Worm (Caenorhabditis elegans) whole organism, L1 larva: Measurements from ENCODE around the gene F17C11.2.

Source experiments
- C04F5.9 ChIP-seq: sonication (generic microtip); optimal IDR thresholded peaks from 2 replicates; lab custom pipeline; 2016; ENCODE audit warnings: missing genetic modification characterization, missing compliant biosample characterization
- C34B4.2 ChIP-seq: sonication (generic microtip); optimal IDR thresholded peaks from 2 replicates; lab custom pipeline; 2017; ENCODE audit warnings: mild to moderate bottlenecking, missing genetic modification characterization, missing compliant biosample characterization
- Y116A8C.19 ChIP-seq: sonication (generic microtip); optimal IDR thresholded peaks from 2 replicates; lab custom pipeline; 2016; ENCODE audit warnings: missing compliant biosample characterization, missing genetic modification characterization, borderline replicate concordance
- alr-1 ChIP-seq: fragments of 200-800 bp; sonication (Bioruptor generic); optimal IDR thresholded peaks from 2 replicates; lab custom pipeline; 2018; ENCODE audit warnings: borderline replicate concordance, mild to moderate bottlenecking, missing genetic modification characterization, missing compliant biosample characterization
- blmp-1 ChIP-seq: fragments of 150-350 bp; optimal IDR thresholded peaks from 2 replicates; lab custom pipeline; 2014; ENCODE audit warnings: missing biosample characterization, missing genetic modification characterization
- ceh-8 ChIP-seq: fragments of 200-800 bp; sonication (Bioruptor generic); optimal IDR thresholded peaks from 2 replicates; lab custom pipeline; 2018; ENCODE audit warnings: mild to moderate bottlenecking, missing genetic modification characterization, moderate library complexity, missing compliant biosample characterization
- ceh-82 ChIP-seq, 3 experiments: fragments of 150-350 bp in 1 of 3; sonication (generic microtip) in 2 of 3; optimal IDR thresholded peaks; 2 replicates each; lab custom pipeline; 2014 to 2017; ENCODE audit warnings: missing biosample characterization in 3 of 3, missing genetic modification characterization in 3 of 3
- ceh-88 ChIP-seq: fragments of 200-800 bp; sonication (Bioruptor generic); IDR thresholded peaks from 2 replicates; pipeline ENCODE4 v1.3.6; 2022; ENCODE audit warnings: missing genetic modification characterization, missing compliant biosample characterization
- ces-1 ChIP-seq: fragments of 150-350 bp; optimal IDR thresholded peaks from 2 replicates; lab custom pipeline; 2014; ENCODE audit warnings: missing biosample characterization, missing genetic modification reagents, missing genetic modification characterization
- dpl-1 ChIP-seq, 3 experiments: fragments of 150-350 bp in 2 of 3; sonication (generic microtip) in 1 of 3; optimal IDR thresholded peaks; 2 replicates each; lab custom pipeline; 2014 to 2017; ENCODE audit warnings: missing biosample characterization in 3 of 3, missing genetic modification characterization in 3 of 3, missing genetic modification reagents in 3 of 3
- dsc-1 ChIP-seq: sonication (generic microtip); optimal IDR thresholded peaks from 2 replicates; lab custom pipeline; 2016; ENCODE audit warnings: mild to moderate bottlenecking, missing genetic modification characterization, missing compliant biosample characterization
- egl-13 ChIP-seq: sonication (generic microtip); optimal IDR thresholded peaks from 2 replicates; lab custom pipeline; 2016; ENCODE audit warnings: missing genotype, missing genetic modification reagents, missing genetic modification characterization, missing compliant biosample characterization
- egl-27 ChIP-seq, 2 experiments: fragments of 150-350 bp in 1 of 2; sonication (generic microtip); optimal IDR thresholded peaks; 3 replicates each; lab custom pipeline; 2017 to 2018; ENCODE audit warnings: missing biosample characterization in 2 of 2, missing genetic modification characterization in 2 of 2, missing genetic modification reagents in 2 of 2
- elt-2 ChIP-seq: sonication (generic microtip); optimal IDR thresholded peaks from 2 replicates; lab custom pipeline; 2016; ENCODE audit warnings: missing genetic modification characterization, mild to moderate bottlenecking, inconsistent platforms, missing compliant biosample characterization, missing genetic modification reagents
- ets-5 ChIP-seq: fragments of 200-800 bp; sonication (Bioruptor generic); IDR thresholded peaks from 2 replicates; pipeline ENCODE4 v1.3.6; 2022; ENCODE audit warnings: missing genetic modification characterization, missing compliant biosample characterization
- fkh-10 ChIP-seq: sonication (generic microtip); optimal IDR thresholded peaks from 2 replicates; lab custom pipeline; 2017; ENCODE audit warnings: missing biosample characterization, missing genetic modification reagents, missing genetic modification characterization
- fos-1 ChIP-seq: fragments of 150-350 bp; optimal IDR thresholded peaks from 2 replicates; lab custom pipeline; 2014; ENCODE audit warnings: missing biosample characterization, missing genetic modification characterization
- grh-1 ChIP-seq: fragments of 200-800 bp; sonication (Bioruptor generic); IDR thresholded peaks from 2 replicates; pipeline ENCODE4 v1.3.6; 2022; ENCODE audit warnings: missing genetic modification reagents, missing genetic modification characterization, missing compliant biosample characterization
- hlh-17 ChIP-seq: fragments of 200-800 bp; sonication (Bioruptor generic); optimal IDR thresholded peaks from 2 replicates; lab custom pipeline; 2018; ENCODE audit warnings: missing genetic modification characterization, mild to moderate bottlenecking, missing compliant biosample characterization, moderate library complexity, borderline replicate concordance
- hlh-4 ChIP-seq: sonication (generic microtip); optimal IDR thresholded peaks from 2 replicates; lab custom pipeline; 2016; ENCODE audit warnings: mild to moderate bottlenecking, missing genetic modification characterization, missing compliant biosample characterization
- irx-1 ChIP-seq: sonication (generic microtip); optimal IDR thresholded peaks from 2 replicates; lab custom pipeline; 2016; ENCODE audit warnings: missing genetic modification characterization, missing compliant biosample characterization
- isw-1 ChIP-seq: fragments of 200-800 bp; sonication (Bioruptor generic); IDR thresholded peaks from 2 replicates; pipeline ENCODE4 v1.3.6; 2022; ENCODE audit warnings: missing genetic modification characterization, missing compliant biosample characterization
- lin-13 ChIP-seq: fragments of 150-350 bp; optimal IDR thresholded peaks from 2 replicates; lab custom pipeline; 2014; ENCODE audit warnings: missing biosample characterization, missing genetic modification reagents, missing genetic modification characterization
- lin-14 ChIP-seq: fragments of 200-800 bp; sonication (Bioruptor generic); optimal IDR thresholded peaks from 2 replicates; lab custom pipeline; 2018; ENCODE audit warnings: mild to moderate bottlenecking, missing genetic modification characterization, moderate library complexity, missing compliant biosample characterization
- lin-35 ChIP-seq, 2 experiments: fragments of 150-350 bp; optimal IDR thresholded peaks; 2 replicates each; lab custom pipeline; 2014; ENCODE audit warnings: missing biosample characterization in 2 of 2, missing genetic modification characterization in 2 of 2, missing genetic modification reagents in 2 of 2
- lin-39 ChIP-seq: fragments of 150-350 bp; optimal IDR thresholded peaks from 2 replicates; lab custom pipeline; 2014; ENCODE audit warnings: missing biosample characterization, missing genetic modification reagents, missing genetic modification characterization
- mab-9 ChIP-seq: fragments of 200-800 bp; sonication (Bioruptor generic); IDR thresholded peaks from 2 replicates; pipeline ENCODE4 v1.3.6; 2022; ENCODE audit warnings: missing genetic modification reagents, missing genetic modification characterization, missing compliant biosample characterization
- mef-2 ChIP-seq: fragments of 150-350 bp; optimal IDR thresholded peaks from 2 replicates; lab custom pipeline; 2014; ENCODE audit warnings: missing biosample characterization, missing genetic modification characterization
- nhr-12 ChIP-seq: sonication (generic microtip); optimal IDR thresholded peaks from 2 replicates; lab custom pipeline; 2017; ENCODE audit warnings: missing biosample characterization, missing genetic modification characterization
- nhr-20 ChIP-seq: sonication (generic microtip); optimal IDR thresholded peaks from 2 replicates; lab custom pipeline; 2016; ENCODE audit warnings: mild to moderate bottlenecking, missing genetic modification characterization, missing compliant biosample characterization
- nhr-237 ChIP-seq: fragments of 150-350 bp; optimal IDR thresholded peaks from 2 replicates; lab custom pipeline; 2014; ENCODE audit warnings: missing biosample characterization, missing genetic modification characterization
- nhr-28 ChIP-seq: fragments of 150-350 bp; optimal IDR thresholded peaks from 2 replicates; lab custom pipeline; 2014; ENCODE audit warnings: missing biosample characterization, missing genetic modification characterization
- nhr-71 ChIP-seq: sonication (generic microtip); optimal IDR thresholded peaks from 2 replicates; lab custom pipeline; 2016; ENCODE audit warnings: mild to moderate bottlenecking, missing genetic modification characterization, moderate library complexity, missing compliant biosample characterization
- nhr-77 ChIP-seq: fragments of 150-350 bp; optimal IDR thresholded peaks from 2 replicates; lab custom pipeline; 2014; ENCODE audit warnings: missing biosample characterization, missing genetic modification characterization
- nhr-84 ChIP-seq: sonication (generic microtip); optimal IDR thresholded peaks from 2 replicates; lab custom pipeline; 2017; ENCODE audit warnings: missing biosample characterization, missing genetic modification characterization
- nhr-85 ChIP-seq: sonication (generic microtip); peaks from one replicate; lab custom pipeline; 2016; ENCODE audit warnings: missing genetic modification characterization, inconsistent platforms, missing compliant biosample characterization
- nhr-90 ChIP-seq: sonication (generic microtip); optimal IDR thresholded peaks from 2 replicates; lab custom pipeline; 2016; ENCODE audit warnings: mild to moderate bottlenecking, missing genetic modification characterization, missing compliant biosample characterization; ENCODE audit not compliant: poor library complexity
- pqm-1 ChIP-seq: sonication (generic microtip); optimal IDR thresholded peaks from 3 replicates; lab custom pipeline; 2017; ENCODE audit warnings: missing biosample characterization, missing genetic modification characterization
- rnt-1 ChIP-seq: sonication (generic microtip); optimal IDR thresholded peaks from 2 replicates; lab custom pipeline; 2016; ENCODE audit warnings: mild to moderate bottlenecking, missing genetic modification characterization, moderate library complexity, missing compliant biosample characterization
- skn-1 ChIP-seq: fragments of 150-350 bp; optimal IDR thresholded peaks from 2 replicates; lab custom pipeline; 2014; ENCODE audit warnings: missing biosample characterization, missing genetic modification characterization
- snpc-4 ChIP-seq: fragments of 150-350 bp; optimal IDR thresholded peaks from 2 replicates; lab custom pipeline; 2014; ENCODE audit warnings: missing biosample characterization, missing genetic modification characterization
- snu-23 ChIP-seq: sonication (generic microtip); optimal IDR thresholded peaks from 2 replicates; lab custom pipeline; 2016; ENCODE audit warnings: missing genetic modification characterization, missing compliant biosample characterization
- sox-4 ChIP-seq: sonication (generic microtip); optimal IDR thresholded peaks from 2 replicates; lab custom pipeline; 2016; ENCODE audit warnings: missing genetic modification characterization, missing compliant biosample characterization
- tlp-1 ChIP-seq: fragments of 150-350 bp; optimal IDR thresholded peaks from 2 replicates; lab custom pipeline; 2014; ENCODE audit warnings: missing biosample characterization, missing genetic modification characterization
- unc-130 ChIP-seq: fragments of 150-350 bp; optimal IDR thresholded peaks from 2 replicates; lab custom pipeline; 2017; ENCODE audit warnings: missing biosample characterization, missing genetic modification characterization, inconsistent platforms
- unc-30 ChIP-seq: sonication (generic microtip); optimal IDR thresholded peaks from 2 replicates; lab custom pipeline; 2017; ENCODE audit warnings: missing biosample characterization, missing genetic modification characterization
- unc-86 ChIP-seq: sonication (generic microtip); optimal IDR thresholded peaks from 2 replicates; lab custom pipeline; 2016; ENCODE audit warnings: missing genetic modification characterization, missing compliant biosample characterization
- unc-98 ChIP-seq: fragments of 200-800 bp; sonication (Bioruptor generic); IDR thresholded peaks from 2 replicates; pipeline ENCODE4 v1.3.6; 2022; ENCODE audit warnings: missing genetic modification characterization, missing compliant biosample characterization
- xbp-1 ChIP-seq: sonication (generic microtip); optimal IDR thresholded peaks from 2 replicates; lab custom pipeline; 2016; ENCODE audit warnings: missing genetic modification characterization, missing compliant biosample characterization
- zip-4 ChIP-seq: fragments of 200-800 bp; sonication (Bioruptor generic); optimal IDR thresholded peaks from 2 replicates; lab custom pipeline; 2018; ENCODE audit warnings: mild to moderate bottlenecking, missing genetic modification characterization, moderate library complexity, missing compliant biosample characterization
- ztf-11 ChIP-seq, 2 experiments: sonication (generic microtip); optimal IDR thresholded peaks; 2 replicates each; lab custom pipeline; 2016 to 2017; ENCODE audit warnings: missing genetic modification characterization in 2 of 2, missing biosample characterization in 1 of 2, missing compliant biosample characterization in 1 of 2
- ztf-4 ChIP-seq: fragments of 150-350 bp; optimal IDR thresholded peaks from 2 replicates; lab custom pipeline; 2014; ENCODE audit warnings: missing biosample characterization, missing genetic modification characterization

Gene F17C11.2

DNA sequence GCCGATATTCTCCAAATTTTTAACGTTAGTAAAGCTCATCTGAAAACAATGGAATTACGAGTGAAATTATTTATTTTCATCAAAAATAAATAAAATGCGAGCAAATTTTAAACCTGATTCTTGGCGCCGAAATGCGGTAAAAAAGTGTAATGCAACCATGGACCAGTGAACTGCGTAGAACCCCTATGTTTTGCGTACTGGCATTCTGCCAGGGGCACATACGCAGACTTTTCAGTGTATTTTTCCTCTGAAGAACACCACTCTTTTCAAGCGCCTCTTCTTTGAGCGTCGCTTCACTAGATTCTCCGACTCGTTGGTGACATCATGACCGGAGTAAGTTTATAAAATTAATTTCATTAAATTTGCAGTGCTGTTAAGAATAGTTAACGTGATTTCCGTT, 17.5 kb downstream of the F17C11.2 start, which contains the start of the genes ctf-4 and eef-1G (continued):
- TF ChIP-seq Y116A8C.19 (tag; lab: Kevin White, UChicago), result no peak
- no peak for TF ChIP-seq hlh-4
- peak; percentile 88 to 98 (median 94) for TF ChIP-seq ceh-82 (tag; optimal IDR thresholded peaks at IDR 0.05; lab: Kevin White, UChicago)
- peak; percentile 95 for TF ChIP-seq lin-13 (GFP tag; lab: Kevin White, UChicago)
- peak; percentile 86 for TF ChIP-seq mab-9
- peak; percentile 91 for TF ChIP-seq unc-86 (tag; lab: Kevin White, UChicago)
- TF ChIP-seq snpc-4 (tag; lab: Kevin White, UChicago), result no peak
- TF ChIP-seq egl-13, result peak; percentile 95
- TF ChIP-seq ets-5 (GFP tag; lab: Robert Waterston, UW), result no peak
- TF ChIP-seq nhr-28, result no peak
- TF ChIP-seq nhr-12 (tag; lab: Kevin White, UChicago), result no peak
- no peak for TF ChIP-seq hlh-17 (GFP tag; lab: Kevin White, UChicago)
- peak; percentile 99 for TF ChIP-seq nhr-20 (tag; lab: Kevin White, UChicago)
- peak; percentile 72 for TF ChIP-seq ceh-8 (GFP tag; lab: Kevin White, UChicago)
- peak; percentile 99 for TF ChIP-seq unc-130 (tag; lab: Kevin White, UChicago)
- peak in 1 of 2 experiments; percentile 34 for TF ChIP-seq egl-27 (tag; optimal IDR thresholded peaks at IDR 0.05; lab: Kevin White, UChicago)
- TF ChIP-seq ztf-11 (tag; optimal IDR thresholded peaks at IDR 0.05; lab: Kevin White, UChicago), result peak in 1 of 2 experiments; percentile 67
- peak; percentile 90 for TF ChIP-seq irx-1 (tag; lab: Kevin White, UChicago)
- peak; percentile 96 for TF ChIP-seq nhr-77 (tag; lab: Kevin White, UChicago)
- TF ChIP-seq ces-1 (GFP tag; lab: Kevin White, UChicago), result no peak
- peak; percentile 72 for TF ChIP-seq unc-98
- TF ChIP-seq nhr-85 (tag; lab: Kevin White, UChicago), result peak; percentile 98
- TF ChIP-seq skn-1 (tag; lab: Kevin White, UChicago), result peak; percentile 96
- TF ChIP-seq tlp-1 (tag; lab: Kevin White, UChicago), result no peak
- no peak for TF ChIP-seq C34B4.2 (tag; lab: Kevin White, UChicago)
- peak; percentile 93 for TF ChIP-seq fos-1 (tag; lab: Kevin White, UChicago)
- no peak for TF ChIP-seq pqm-1
- TF ChIP-seq xbp-1, result peak; percentile 96
- peak; percentile 96 for TF ChIP-seq rnt-1 (tag; lab: Kevin White, UChicago)
- TF ChIP-seq dpl-1 (GFP tag; optimal IDR thresholded peaks at IDR 0.05; lab: Kevin White, UChicago), result peak; percentile 95 to 96 (median 95)
- TF ChIP-seq grh-1, result peak; percentile 93
- peak; percentile 98 for TF ChIP-seq nhr-71 (tag; lab: Kevin White, UChicago)
- TF ChIP-seq snu-23 (GFP tag; lab: Kevin White, UChicago), result peak; percentile 98
- TF ChIP-seq zip-4 (GFP tag; lab: Kevin White, UChicago), result peak; percentile 85
- TF ChIP-seq ztf-4 (tag; lab: Kevin White, UChicago), result peak; percentile 93
- peak; percentile 96 for TF ChIP-seq nhr-90 (tag; lab: Kevin White, UChicago)
- peak; percentile 95 for TF ChIP-seq dsc-1 (tag; lab: Kevin White, UChicago)
- peak; percentile 94 for TF ChIP-seq isw-1 (GFP tag; lab: Robert Waterston, UW)
- peak; percentile 86 for TF ChIP-seq sox-4
- peak; percentile 80 for TF ChIP-seq fkh-10
- peak; percentile 82 for TF ChIP-seq lin-39 (tag; lab: Kevin White, UChicago)
- peak; percentile 92 for TF ChIP-seq elt-2 (tag; lab: Kevin White, UChicago)
- peak; percentile 85 for TF ChIP-seq ceh-88 (GFP tag; lab: Robert Waterston, UW)
- TF ChIP-seq nhr-237 (tag; lab: Kevin White, UChicago), result peak; percentile 89
- TF ChIP-seq mef-2 (tag; lab: Kevin White, UChicago), result peak; percentile 48
- peak; percentile 92 for TF ChIP-seq blmp-1 (tag; lab: Kevin White, UChicago)
- no peak for TF ChIP-seq unc-30 (tag; lab: Kevin White, UChicago)
- TF ChIP-seq nhr-84, result no peak
- no peak for TF ChIP-seq alr-1
- peak; percentile 53 for TF ChIP-seq C04F5.9 (tag; lab: Kevin White, UChicago)
- TF ChIP-seq lin-14 (GFP tag; lab: Kevin White, UChicago), result peak; percentile 99
- peak; percentile 97 to 99 for TF ChIP-seq lin-35 (GFP tag; optimal IDR thresholded peaks at IDR 0.05; lab: Kevin White, UChicago)
